Worm (Caenorhabditis elegans) whole organism, early embryonic: ENCODE results near the gene eyg-1.

Source experiments
- B0310.2 ChIP-seq: sonication (generic microtip); optimal IDR thresholded peaks from 2 replicates; lab custom pipeline; 2016; ENCODE audit warnings: mild to moderate bottlenecking, missing genetic modification characterization, missing compliant biosample characterization
- F13C5.2 ChIP-seq: sonication (generic microtip); optimal IDR thresholded peaks from 2 replicates; lab custom pipeline; 2017; ENCODE audit warnings: mild to moderate bottlenecking, missing genetic modification characterization, inconsistent platforms, missing compliant biosample characterization
- aly-1 ChIP-seq: sonication (generic microtip); optimal IDR thresholded peaks from 2 replicates; lab custom pipeline; 2016; ENCODE audit warnings: missing genetic modification characterization, missing compliant biosample characterization
- ama-1 ChIP-seq: fragments of 150-350 bp; optimal IDR thresholded peaks from 2 replicates; lab custom pipeline; 2014
- ceh-13 ChIP-seq: fragments of 200-800 bp; sonication (Bioruptor generic); optimal IDR thresholded peaks from 2 replicates; lab custom pipeline; 2018; ENCODE audit warnings: mild to moderate bottlenecking, missing genetic modification characterization, missing compliant biosample characterization
- ceh-36 ChIP-seq: sonication (generic microtip); optimal IDR thresholded peaks from 2 replicates; lab custom pipeline; 2016; ENCODE audit warnings: missing genetic modification characterization, inconsistent platforms, missing compliant biosample characterization
- ets-7 ChIP-seq: sonication (generic microtip); optimal IDR thresholded peaks from 2 replicates; lab custom pipeline; 2016; ENCODE audit warnings: missing genotype, missing genetic modification characterization, missing compliant biosample characterization
- flt-1 ChIP-seq: fragments of 200-800 bp; sonication (Bioruptor generic); IDR thresholded peaks from 2 replicates; pipeline ENCODE4 v1.3.6; 2022; ENCODE audit warnings: missing genetic modification characterization, missing compliant biosample characterization
- hmbx-1 ChIP-seq: sonication (generic microtip); optimal IDR thresholded peaks from 2 replicates; lab custom pipeline; 2016; ENCODE audit warnings: mild to moderate bottlenecking, missing genetic modification characterization, missing compliant biosample characterization
- hmg-4 ChIP-seq: fragments of 200-800 bp; sonication (Bioruptor generic); optimal IDR thresholded peaks from 2 replicates; lab custom pipeline; 2018; ENCODE audit warnings: mild to moderate bottlenecking, missing genetic modification characterization, missing compliant biosample characterization
- hnd-1 ChIP-seq: sonication (generic microtip); optimal IDR thresholded peaks from 2 replicates; lab custom pipeline; 2016; ENCODE audit warnings: missing genetic modification characterization, missing compliant biosample characterization
- pes-1 ChIP-seq: fragments of 200-800 bp; sonication (Bioruptor generic); IDR thresholded peaks from 2 replicates; pipeline ENCODE4 v1.3.6; 2022; ENCODE audit warnings: missing genetic modification reagents, missing genetic modification characterization, missing compliant biosample characterization
- scrt-1 ChIP-seq: fragments of 200-800 bp; sonication (Bioruptor generic); IDR thresholded peaks from 2 replicates; pipeline ENCODE4 v1.3.6; 2022; ENCODE audit warnings: missing genetic modification characterization, missing compliant biosample characterization
- sea-1 ChIP-seq: fragments of 200-800 bp; sonication (Bioruptor generic); conservative IDR thresholded peaks from 2 replicates; pipeline ENCODE4 v1.3.6; 2022; ENCODE audit warnings: missing genetic modification characterization, missing compliant biosample characterization
- tbx-11 ChIP-seq: fragments of 200-800 bp; sonication (Bioruptor generic); IDR thresholded peaks from 2 replicates; pipeline ENCODE4 v1.3.6; 2022; ENCODE audit warnings: missing genetic modification characterization, missing compliant biosample characterization
- tbx-37 ChIP-seq: fragments of 200-800 bp; sonication (Bioruptor generic); conservative IDR thresholded peaks from 2 replicates; pipeline ENCODE4 v1.3.6; 2022; ENCODE audit warnings: missing genetic modification reagents, missing genetic modification characterization, missing compliant biosample characterization
- tra-4 ChIP-seq: sonication (generic microtip); optimal IDR thresholded peaks from 2 replicates; lab custom pipeline; 2017; ENCODE audit warnings: missing genetic modification characterization, missing compliant biosample characterization

eyg-1 gene

ce11 chrII:9845239-9845638 is 17.5 kb upstream of the eyg-1 start, which contains the start of gene chil-9:
Gene chil-9 (minus strand): TSS chrII:9845339.
- TF ChIP-seq scrt-1 (GFP tag; lab: Robert Waterston, UW) (no peak), tbx-11 (GFP tag; lab: Robert Waterston, UW) (no peak), tbx-37 (GFP tag; lab: Robert Waterston, UW) (no peak), B0310.2 (tag; lab: Kevin White, UChicago) (no peak), aly-1 (tag; lab: Kevin White, UChicago) (no peak), F13C5.2 (no peak), hnd-1 (tag; lab: Kevin White, UChicago) (no peak), ceh-36 (tag; lab: Kevin White, UChicago) (no peak)

- TF ChIP-seq ama-1 (lab: Kevin White, UChicago) (no peak), tbx-11 (GFP tag; lab: Robert Waterston, UW) (no peak), ets-7 (tag; lab: Kevin White, UChicago) (no peak), ceh-13 (no peak), tbx-37 (GFP tag; lab: Robert Waterston, UW) (no peak), ceh-36 (tag; lab: Kevin White, UChicago) (no peak), aly-1 (tag; lab: Kevin White, UChicago) (no peak), hmbx-1 (no peak)
These were observed 14.3 kb upstream of the eyg-1 start, which contains the start of gene rnh-1.2 for ce11 chrII:9841985-9842505. Gene rnh-1.2 (minus strand): TSS chrII:9842035.

ce11 chrII:9840313-9840712 is 12.6 kb upstream of the eyg-1 start, which contains the start of gene ZK938.11:
Gene ZK938.11 (minus strand): TSS chrII:9840413.
- TF ChIP-seq pes-1 (no peak), hnd-1 (tag; lab: Kevin White, UChicago) (no peak), F13C5.2 (no peak), scrt-1 (GFP tag; lab: Robert Waterston, UW) (no peak), hmbx-1 (no peak), ets-7 (tag; lab: Kevin White, UChicago) (no peak), aly-1 (tag; lab: Kevin White, UChicago) (no peak)

- TF ChIP-seq hmg-4 (GFP tag; lab: Kevin White, UChicago) (no peak), B0310.2 (tag; lab: Kevin White, UChicago) (no peak), hmbx-1 (no peak), hnd-1 (tag; lab: Kevin White, UChicago) (no peak), tra-4 (tag; lab: Kevin White, UChicago) (no peak), flt-1 (GFP tag; lab: Robert Waterston, UW) (no peak), pes-1 (no peak), scrt-1 (GFP tag; lab: Robert Waterston, UW) (no peak), F13C5.2 (no peak), sea-1 (GFP tag; lab: Robert Waterston, UW) (no peak), ceh-13 (no peak), tbx-11 (GFP tag; lab: Robert Waterston, UW) (no peak), ceh-36 (tag; lab: Kevin White, UChicago) (no peak), aly-1 (tag; lab: Kevin White, UChicago) (no peak), ets-7 (tag; lab: Kevin White, UChicago) (no peak), ama-1 (lab: Kevin White, UChicago) (no peak), tbx-37 (GFP tag; lab: Robert Waterston, UW) (no peak)
These were observed 10.6 kb upstream of the eyg-1 start, which contains the start of gene arrd-4 for ce11 chrII:9838260-9838935. Gene arrd-4 (minus strand): TSS chrII:9838310.

ce11 chrII:9835958-9836357 is 8.2 kb upstream of the eyg-1 start:
- no peak for TF ChIP-seq hnd-1 (tag; lab: Kevin White, UChicago)
- TF ChIP-seq tbx-37 (GFP tag; lab: Robert Waterston, UW), result no peak
- TF ChIP-seq flt-1 (GFP tag; lab: Robert Waterston, UW), result no peak
- no peak for TF ChIP-seq pes-1
- no peak for TF ChIP-seq scrt-1 (GFP tag; lab: Robert Waterston, UW)
- no peak for TF ChIP-seq hmg-4 (GFP tag; lab: Kevin White, UChicago)

ce11 chrII:9834921-9835320 is 7.2 kb upstream of the eyg-1 start, which contains the start of gene arrd-5:
Gene arrd-5 (plus strand): TSS chrII:9835221.
- TF ChIP-seq tbx-37 (GFP tag; lab: Robert Waterston, UW), result no peak
- TF ChIP-seq tra-4 (tag; lab: Kevin White, UChicago), result no peak
- TF ChIP-seq tbx-11 (GFP tag; lab: Robert Waterston, UW), result no peak
- no peak for TF ChIP-seq B0310.2 (tag; lab: Kevin White, UChicago)
- TF ChIP-seq ama-1 (lab: Kevin White, UChicago), result no peak
- no peak for TF ChIP-seq flt-1 (GFP tag; lab: Robert Waterston, UW)
- TF ChIP-seq hnd-1 (tag; lab: Kevin White, UChicago), result no peak
- TF ChIP-seq ets-7 (tag; lab: Kevin White, UChicago), result no peak
- TF ChIP-seq sea-1 (GFP tag; lab: Robert Waterston, UW), result no peak
- no peak for TF ChIP-seq ceh-36 (tag; lab: Kevin White, UChicago)
- no peak for TF ChIP-seq ceh-13
- TF ChIP-seq scrt-1 (GFP tag; lab: Robert Waterston, UW), result no peak
- no peak for TF ChIP-seq pes-1
- no peak for TF ChIP-seq F13C5.2
- TF ChIP-seq hmg-4 (GFP tag; lab: Kevin White, UChicago), result no peak
- TF ChIP-seq hmbx-1, result no peak
- no peak for TF ChIP-seq aly-1 (tag; lab: Kevin White, UChicago)

- TF ChIP-seq tbx-11 (GFP tag; lab: Robert Waterston, UW) (no peak), flt-1 (GFP tag; lab: Robert Waterston, UW) (no peak), tra-4 (tag; lab: Kevin White, UChicago) (no peak), pes-1 (no peak), tbx-37 (GFP tag; lab: Robert Waterston, UW) (no peak), scrt-1 (GFP tag; lab: Robert Waterston, UW) (no peak), ama-1 (lab: Kevin White, UChicago) (no peak), hmbx-1 (no peak), ceh-13 (no peak)
These were observed 6.1 kb upstream of the eyg-1 start, which contains the start of gene ZK938.3 for ce11 chrII:9833855-9834254. Gene ZK938.3 (minus strand): TSS chrII:9833955.
